In genomic region chrIV:13922289-13922688, ce11 we compare ENCODE assay signal across 5 worm cellular contexts.
TF ChIP-seq lines count a peak whose summit lies in the region.

No protein-coding gene starts in this region.

TF ChIP-seq in whole organism, L1 larva, 84 proteins besides CTCF, POLR2A, EP300 and RAD21:
- 0 out of 2 replicates have a peak, but pooled peaks have one; percentile 25 for TF ChIP-seq grh-1 (GFP tag; IDR thresholded peaks at IDR 0.05; lab: Robert Waterston, UW)

TF ChIP-seq in whole organism, L4 larva, 104 proteins besides CTCF, POLR2A, EP300 and RAD21:
- TF ChIP-seq ZK337.2 (GFP tag; IDR thresholded peaks at IDR 0.05; lab: Robert Waterston, UW) (peak; percentile 63; the same call in 1 of the 2 replicates), snpc-1.2 (GFP tag; IDR thresholded peaks at IDR 0.05; lab: Robert Waterston, UW) (peak; percentile 92), mdt-29 (GFP tag; IDR thresholded peaks at IDR 0.05; lab: Robert Waterston, UW) (peak; percentile 74; the same call in 1 of the 2 replicates), vab-7 (GFP tag; IDR thresholded peaks at IDR 0.05; lab: Robert Waterston, UW) (peak; percentile 73), zfp-3 (GFP tag; conservative IDR thresholded peaks at IDR 0.05; lab: Robert Waterston, UW) (peak; percentile 55), D1046.2 (GFP tag; IDR thresholded peaks at IDR 0.05; lab: Robert Waterston, UW) (peak; percentile 70; the same call in 1 of the 2 replicates), madf-5 (GFP tag; IDR thresholded peaks at IDR 0.05; lab: Robert Waterston, UW) (peak in 1 of 2 experiments; percentile 82; a peak in 1 of 4 replicates), Y75B8A.6 (GFP tag; IDR thresholded peaks at IDR 0.05; lab: Robert Waterston, UW) (0 out of 2 replicates have a peak, but pooled peaks have one; percentile 38), Y105C5A.15 (GFP tag; IDR thresholded peaks at IDR 0.05; lab: Robert Waterston, UW) (peak; percentile 75; the same call in 1 of the 2 replicates), dmd-9 (GFP tag; IDR thresholded peaks at IDR 0.05; lab: Robert Waterston, UW) (peak; percentile 77; the same call in 1 of the 2 replicates), Y48G9A.11 (GFP tag; IDR thresholded peaks at IDR 0.05; lab: Robert Waterston, UW) (peak; percentile 40; the same call in 1 of the 2 replicates), daf-8 (GFP tag; IDR thresholded peaks at IDR 0.05; lab: Robert Waterston, UW) (0 out of 2 replicates have a peak, but pooled peaks have one; percentile 32), tag-97 (GFP tag; IDR thresholded peaks at IDR 0.05; lab: Robert Waterston, UW) (peak; percentile 94)
TF ChIP-seq in whole organism, L4 larva: peak in this region for 13; not testable (repeated sequence) for 91.

TF ChIP-seq in whole organism, early embryonic, 17 proteins besides CTCF, POLR2A, EP300 and RAD21:
- TF ChIP-seq tbx-37 (GFP tag; conservative IDR thresholded peaks at IDR 0.05; lab: Robert Waterston, UW) = peak; percentile 44
- peak; percentile 78; the same call in 1 of the 2 replicates for TF ChIP-seq sea-1 (GFP tag; conservative IDR thresholded peaks at IDR 0.05; lab: Robert Waterston, UW)
- TF ChIP-seq pes-1 (GFP tag; IDR thresholded peaks at IDR 0.05; lab: Robert Waterston, UW) = peak; percentile 69

TF ChIP-seq in whole organism, midembryonic, 9 proteins besides CTCF, POLR2A, EP300 and RAD21:
- TF ChIP-seq klf-2 (GFP tag; conservative IDR thresholded peaks at IDR 0.05; lab: Robert Waterston, UW) (peak; percentile 52), ztf-29 (GFP tag; IDR thresholded peaks at IDR 0.05; lab: Robert Waterston, UW) (peak; percentile 48; the same call in 1 of the 2 replicates), ztf-23 (GFP tag; IDR thresholded peaks at IDR 0.05; lab: Robert Waterston, UW) (peak; percentile 81; the same call in 1 of the 2 replicates)

TF ChIP-seq in whole organism, young adult, 124 proteins besides CTCF, POLR2A, EP300 and RAD21:
- TF ChIP-seq bed-1 (GFP tag; IDR thresholded peaks at IDR 0.05; lab: Robert Waterston, UW) (peak; percentile 95), Y67H2A.10 (GFP tag; conservative IDR thresholded peaks at IDR 0.05; lab: Robert Waterston, UW) (0 out of 2 replicates have a peak, but pooled peaks have one; percentile 45), ztf-6 (GFP tag; IDR thresholded peaks at IDR 0.05; lab: Robert Waterston, UW) (peak; percentile 78), attf-6 (GFP tag; IDR thresholded peaks at IDR 0.05; lab: Robert Waterston, UW) (peak; percentile 86), egl-18 (GFP tag; IDR thresholded peaks at IDR 0.05; lab: Robert Waterston, UW) (0 out of 2 replicates have a peak, but pooled peaks have one; percentile 66), F37B4.10 (GFP tag; IDR thresholded peaks at IDR 0.05; lab: Robert Waterston, UW) (peak; percentile 94; the same call in 1 of the 2 replicates), F33H1.4 (GFP tag; IDR thresholded peaks at IDR 0.05; lab: Robert Waterston, UW) (peak; percentile 76), madf-8 (GFP tag; conservative IDR thresholded peaks at IDR 0.05; lab: Robert Waterston, UW) (peak; percentile 27; the same call in 1 of the 2 replicates), lag-1 (GFP tag; IDR thresholded peaks at IDR 0.05; lab: Robert Waterston, UW) (0 out of 2 replicates have a peak, but pooled peaks have one; percentile 80), nhr-120 (GFP tag; IDR thresholded peaks at IDR 0.05; lab: Robert Waterston, UW) (peak; percentile 91; the same call in 1 of the 2 replicates), aptf-2 (GFP tag; conservative IDR thresholded peaks at IDR 0.05; lab: Robert Waterston, UW) (peak; percentile 69), nfya-2 (GFP tag; IDR thresholded peaks at IDR 0.05; lab: Robert Waterston, UW) (peak; percentile 92; the same call in 1 of the 2 replicates), hmg-20 (GFP tag; IDR thresholded peaks at IDR 0.05; lab: Robert Waterston, UW) (peak; percentile 64)
